Fruit fly (Drosophila melanogaster) whole organism, prepupa: ENCODE data around the gene teq.

Experiments used
- Blimp-1 ChIP-seq: fragments of 200-800 bp; sonication (Bioruptor generic); optimal IDR thresholded peaks from 3 replicates; lab custom pipeline; 2017; ENCODE audit warnings: missing biosample characterization, missing genetic modification characterization, mild to moderate bottlenecking, moderate library complexity, missing genetic modification reagents
- CG10631 ChIP-seq: fragments of 200-800 bp; sonication (Bioruptor generic); optimal IDR thresholded peaks from 2 replicates; lab custom pipeline; 2016; ENCODE audit warnings: missing biosample characterization, missing genetic modification characterization
- CG11294 ChIP-seq: fragments of 200-800 bp; sonication (Bioruptor generic); IDR thresholded peaks from 2 replicates; pipeline ENCODE4 v1.3.6; 2022; ENCODE audit warnings: missing biosample characterization, missing genetic modification characterization
- CG11762 ChIP-seq: fragments of 200-800 bp; sonication (Bioruptor generic); optimal IDR thresholded peaks from 3 replicates; lab custom pipeline; 2016; ENCODE audit warnings: missing biosample characterization, missing genetic modification characterization; ENCODE audit not compliant: insufficient read depth
- CG15336 ChIP-seq: fragments of 200-800 bp; sonication (Bioruptor generic); IDR thresholded peaks from 2 replicates; pipeline ENCODE4 v1.3.6; 2022; ENCODE audit warnings: missing biosample characterization, missing genetic modification characterization
- CG1621 ChIP-seq: fragments of 200-800 bp; sonication (Bioruptor generic); optimal IDR thresholded peaks from 3 replicates; lab custom pipeline; 2018; ENCODE audit warnings: missing biosample characterization, mild to moderate bottlenecking, missing genetic modification characterization
- CG16779 ChIP-seq: fragments of 200-800 bp; sonication (Bioruptor generic); optimal IDR thresholded peaks from 3 replicates; lab custom pipeline; 2017; ENCODE audit warnings: missing biosample characterization, mild to moderate bottlenecking, missing genetic modification characterization
- CG34406 ChIP-seq: fragments of 200-800 bp; sonication (Bioruptor generic); optimal IDR thresholded peaks from 3 replicates; lab custom pipeline; 2016; ENCODE audit warnings: missing biosample characterization, missing genetic modification characterization
- CG4318 ChIP-seq: fragments of 200-800 bp; sonication (Bioruptor generic); optimal IDR thresholded peaks from 3 replicates; lab custom pipeline; 2017; ENCODE audit warnings: missing biosample characterization, mild to moderate bottlenecking, missing genetic modification characterization
- CG6276 ChIP-seq: fragments of 200-800 bp; sonication (Bioruptor generic); optimal IDR thresholded peaks from 2 replicates; lab custom pipeline; 2017; ENCODE audit warnings: missing biosample characterization, mild to moderate bottlenecking, missing genetic modification characterization
- CG6792 ChIP-seq: fragments of 200-800 bp; sonication (Bioruptor generic); optimal IDR thresholded peaks from 3 replicates; lab custom pipeline; 2016; ENCODE audit warnings: missing biosample characterization, missing genetic modification characterization
- CG6854 ChIP-seq: fragments of 200-800 bp; sonication (Bioruptor generic); optimal IDR thresholded peaks from 2 replicates; lab custom pipeline; 2017; ENCODE audit warnings: missing biosample characterization, mild to moderate bottlenecking, missing genetic modification characterization
- CG7368 ChIP-seq: fragments of 200-800 bp; sonication (Bioruptor generic); optimal IDR thresholded peaks from 3 replicates; lab custom pipeline; 2016; ENCODE audit warnings: missing biosample characterization, missing genetic modification characterization
- CG8119 ChIP-seq: fragments of 200-800 bp; sonication (Bioruptor generic); IDR thresholded peaks from 3 replicates; pipeline ENCODE4 v1.3.6; 2022; ENCODE audit warnings: missing biosample characterization, missing genetic modification characterization
- CG8319 ChIP-seq: fragments of 200-800 bp; sonication (Bioruptor generic); optimal IDR thresholded peaks from 3 replicates; lab custom pipeline; 2016; ENCODE audit warnings: missing biosample characterization, missing genetic modification characterization
- Eip78C ChIP-seq: fragments of 200-800 bp; sonication (Bioruptor generic); peaks from one replicate; lab custom pipeline; 2016; ENCODE audit warnings: missing biosample characterization, missing genetic modification characterization
- Eip93F ChIP-seq: fragments of 200-800 bp; sonication (Bioruptor generic); optimal IDR thresholded peaks from 2 replicates; lab custom pipeline; 2016; ENCODE audit warnings: missing biosample characterization, mild to moderate bottlenecking, missing genetic modification characterization
- Ets21C ChIP-seq: fragments of 200-800 bp; sonication (Bioruptor generic); optimal IDR thresholded peaks from 3 replicates; lab custom pipeline; 2016; ENCODE audit warnings: missing biosample characterization, missing genetic modification characterization
- Ets96B ChIP-seq: fragments of 200-800 bp; optimal IDR thresholded peaks from 2 replicates; lab custom pipeline; 2019; ENCODE audit warnings: missing biosample characterization, mild to moderate bottlenecking, missing genetic modification characterization, moderate library complexity
- Hr38 ChIP-seq: sonication (Bioruptor generic); optimal IDR thresholded peaks from 2 replicates; lab custom pipeline; 2016; ENCODE audit warnings: missing biosample characterization, missing genetic modification characterization
- Hr39 ChIP-seq: fragments of 200-800 bp; sonication (Bioruptor generic); optimal IDR thresholded peaks from 2 replicates; lab custom pipeline; 2016; ENCODE audit warnings: missing biosample characterization, missing genetic modification characterization
- Hr4 ChIP-seq: fragments of 200-800 bp; sonication (Bioruptor generic); optimal IDR thresholded peaks from 3 replicates; lab custom pipeline; 2016; ENCODE audit warnings: missing biosample characterization, missing genetic modification characterization
- OdsH ChIP-seq: fragments of 200-800 bp; sonication (Bioruptor generic); optimal IDR thresholded peaks from 3 replicates; lab custom pipeline; 2016; ENCODE audit warnings: missing biosample characterization, missing genetic modification characterization
- Sox102F ChIP-seq: fragments of 200-800 bp; sonication (Bioruptor generic); optimal IDR thresholded peaks from 2 replicates; lab custom pipeline; 2016; ENCODE audit warnings: missing biosample characterization, mild to moderate bottlenecking, missing genetic modification characterization
- Sox14 ChIP-seq: fragments of 200-800 bp; sonication (Bioruptor generic); optimal IDR thresholded peaks from 3 replicates; lab custom pipeline; 2016; ENCODE audit warnings: missing biosample characterization, missing genetic modification characterization
- Sox15 ChIP-seq: fragments of 200-800 bp; sonication (Bioruptor generic); optimal IDR thresholded peaks from 3 replicates; lab custom pipeline; 2016; ENCODE audit warnings: missing biosample characterization, missing genetic modification characterization
- achi ChIP-seq: fragments of 200-800 bp; sonication (Bioruptor generic); optimal IDR thresholded peaks from 3 replicates; lab custom pipeline; 2016; ENCODE audit warnings: missing biosample characterization, missing genetic modification characterization
- acj6 ChIP-seq: fragments of 200-800 bp; sonication (Bioruptor generic); optimal IDR thresholded peaks from 3 replicates; lab custom pipeline; 2016; ENCODE audit warnings: missing biosample characterization, missing genetic modification characterization
- dac ChIP-seq: fragments of 200-800 bp; sonication (Bioruptor generic); optimal IDR thresholded peaks from 2 replicates; lab custom pipeline; 2017; ENCODE audit warnings: missing biosample characterization, mild to moderate bottlenecking, missing genetic modification characterization
- esn ChIP-seq: fragments of 200-800 bp; sonication (Bioruptor generic); optimal IDR thresholded peaks from 2 replicates; lab custom pipeline; 2016; ENCODE audit warnings: missing biosample characterization, mild to moderate bottlenecking, missing genetic modification characterization, moderate library complexity
- fd59A ChIP-seq: fragments of 200-800 bp; sonication (Bioruptor generic); optimal IDR thresholded peaks from 2 replicates; lab custom pipeline; 2017; ENCODE audit warnings: missing biosample characterization, mild to moderate bottlenecking, missing genetic modification characterization, missing genetic modification reagents
- fd85E ChIP-seq: fragments of 200-800 bp; sonication (Bioruptor generic); optimal IDR thresholded peaks from 3 replicates; lab custom pipeline; 2016; ENCODE audit warnings: missing biosample characterization, missing genetic modification characterization
- fkh ChIP-seq: fragments of 200-800 bp; sonication (Bioruptor generic); optimal IDR thresholded peaks from 3 replicates; lab custom pipeline; 2017; ENCODE audit warnings: missing biosample characterization, mild to moderate bottlenecking, missing genetic modification characterization, moderate library complexity
- lz ChIP-seq: fragments of 200-800 bp; sonication (Bioruptor generic); optimal IDR thresholded peaks from 3 replicates; lab custom pipeline; 2016; ENCODE audit warnings: missing biosample characterization, missing genetic modification characterization
- pdm3 ChIP-seq: fragments of 200-800 bp; sonication (Bioruptor generic); optimal IDR thresholded peaks from 3 replicates; lab custom pipeline; 2016; ENCODE audit warnings: missing biosample characterization, missing genetic modification characterization
- salr ChIP-seq, 2 experiments: fragments of 200-800 bp; sonication (Bioruptor generic); optimal IDR thresholded peaks; 3 replicates each; lab custom pipeline; 2016 to 2018; ENCODE audit warnings: missing biosample characterization in 2 of 2, missing genetic modification characterization in 2 of 2, mild to moderate bottlenecking in 1 of 2
- ss ChIP-seq, 2 experiments: fragments of 200-800 bp; sonication (Bioruptor generic); optimal IDR thresholded peaks; 2 replicates in 1 of 2; 3 replicates in 1 of 2; lab custom pipeline; 2017 to 2018; ENCODE audit warnings: mild to moderate bottlenecking in 2 of 2, missing biosample characterization in 2 of 2, missing genetic modification characterization in 2 of 2, moderate library complexity in 1 of 2
- svp ChIP-seq: fragments of 200-800 bp; sonication (Bioruptor generic); peaks from one replicate; lab custom pipeline; 2016; ENCODE audit warnings: missing biosample characterization, missing genetic modification characterization
- topi ChIP-seq: fragments of 200-800 bp; sonication (Bioruptor generic); optimal IDR thresholded peaks from 3 replicates; lab custom pipeline; 2016; ENCODE audit warnings: missing biosample characterization, missing genetic modification characterization
- vri ChIP-seq: fragments of 200-800 bp; sonication (Bioruptor generic); optimal IDR thresholded peaks from 3 replicates; lab custom pipeline; 2016; ENCODE audit warnings: missing biosample characterization, mild to moderate bottlenecking, missing genetic modification characterization

Gene teq

DNA sequence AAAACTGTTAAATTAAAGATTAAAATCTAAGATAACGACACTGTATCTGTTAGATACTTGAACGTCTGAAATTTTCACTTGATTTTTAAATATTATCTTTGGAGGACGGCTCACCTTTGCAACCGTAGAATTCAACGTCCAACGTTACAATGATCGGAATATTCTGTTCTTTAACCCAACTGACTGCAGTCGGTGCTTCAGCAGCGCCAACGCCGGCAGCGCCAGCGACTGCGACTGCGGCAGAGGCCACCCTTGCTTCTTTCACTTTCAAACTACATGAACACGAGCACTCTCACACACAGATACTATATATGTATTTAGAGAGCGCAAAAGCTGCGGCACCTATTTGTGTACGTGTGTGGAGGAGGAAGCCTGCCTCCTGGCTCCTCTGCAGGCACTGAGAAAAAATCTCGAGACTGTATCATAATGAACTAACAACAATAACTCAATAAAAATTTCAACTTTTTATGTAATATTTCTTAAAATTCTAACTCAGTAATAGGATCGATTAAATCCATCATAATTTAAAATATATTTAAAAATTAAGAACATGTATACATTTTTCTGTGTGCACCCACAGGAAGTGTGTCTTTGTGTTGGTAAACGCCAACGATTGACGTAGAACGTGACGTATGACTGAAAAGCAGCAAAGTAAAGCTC, 16.9 kb upstream of the teq start (continued):
- TF ChIP-seq lz (GFP tag; lab: Kevin White, UChicago) (peak; percentile 95), CG8119 (peak; percentile 98), Sox15 (peak; percentile 88), acj6 (GFP tag; lab: Kevin White, UChicago) (peak; percentile 98), Sox14 (GFP tag; lab: Kevin White, UChicago) (peak; percentile 93), Sox102F (GFP tag; lab: Kevin White, UChicago) (peak; percentile 96), topi (peak; percentile 95), Eip93F (GFP tag; lab: Kevin White, UChicago) (peak; percentile 90), CG7368 (GFP tag; lab: Kevin White, UChicago) (peak; percentile 95), CG8319 (GFP tag; lab: Kevin White, UChicago) (peak; percentile 94), CG6792 (GFP tag; lab: Kevin White, UChicago) (peak; percentile 97), fd85E (GFP tag; lab: Kevin White, UChicago) (peak; percentile 88), CG16779 (tag; lab: Kevin White, UChicago) (peak; percentile 95), Ets21C (GFP tag; lab: Kevin White, UChicago) (peak; percentile 86), Hr38 (GFP tag; lab: Kevin White, UChicago) (no peak), CG34406 (GFP tag; lab: Kevin White, UChicago) (peak; percentile 97), esn (GFP tag; lab: Kevin White, UChicago) (peak; percentile 98), Ets96B (tag; lab: Kevin White, UChicago) (peak; percentile 98), Hr39 (GFP tag; lab: Kevin White, UChicago) (peak; percentile 86), vri (GFP tag; lab: Kevin White, UChicago) (peak; percentile 94), CG6276 (GFP tag; lab: Kevin White, UChicago) (peak; percentile 94), Eip78C (peak; percentile 99), Hr4 (GFP tag; lab: Kevin White, UChicago) (peak; percentile 95), CG11762 (GFP tag; lab: Kevin White, UChicago) (peak; percentile 94), salr (GFP tag; optimal IDR thresholded peaks at IDR 0.05; lab: Kevin White, UChicago) (peak; percentile 87 to 96), dac (GFP tag; lab: Kevin White, UChicago) (peak; percentile 94), fd59A (GFP tag; lab: Kevin White, UChicago) (peak; percentile 97), CG1621 (peak; percentile 93), CG11294 (GFP tag; lab: Robert Waterston, UW) (peak; percentile 93), CG6854 (GFP tag; lab: Kevin White, UChicago) (peak; percentile 93), pdm3 (peak; percentile 95), ss (GFP tag; optimal IDR thresholded peaks at IDR 0.05; lab: Kevin White, UChicago) (peak; percentile 98), CG10631 (GFP tag; lab: Kevin White, UChicago) (peak; percentile 99), Blimp-1 (GFP tag; lab: Kevin White, UChicago) (peak; percentile 99), CG15336 (peak; percentile 98), OdsH (GFP tag; lab: Kevin White, UChicago) (peak; percentile 98), svp (peak; percentile 98), CG4318 (GFP tag; lab: Kevin White, UChicago) (peak; percentile 93), achi (GFP tag; lab: Kevin White, UChicago) (peak; percentile 97), fkh (GFP tag; lab: Kevin White, UChicago) (peak; percentile 72)
